Fruit fly (Drosophila melanogaster) S2 (cell line): ENCODE data around the gene Eig71Ea.

ENCODE experiments used
- CG8478 ChIP-seq: fragments of >200 bp; optimal IDR thresholded peaks from 2 replicates; lab custom pipeline; 2018
- CTCF ChIP-seq, 2 experiments: fragments of >200 bp; optimal IDR thresholded peaks; 2 replicates each; lab custom pipeline; 2018

DNA sequence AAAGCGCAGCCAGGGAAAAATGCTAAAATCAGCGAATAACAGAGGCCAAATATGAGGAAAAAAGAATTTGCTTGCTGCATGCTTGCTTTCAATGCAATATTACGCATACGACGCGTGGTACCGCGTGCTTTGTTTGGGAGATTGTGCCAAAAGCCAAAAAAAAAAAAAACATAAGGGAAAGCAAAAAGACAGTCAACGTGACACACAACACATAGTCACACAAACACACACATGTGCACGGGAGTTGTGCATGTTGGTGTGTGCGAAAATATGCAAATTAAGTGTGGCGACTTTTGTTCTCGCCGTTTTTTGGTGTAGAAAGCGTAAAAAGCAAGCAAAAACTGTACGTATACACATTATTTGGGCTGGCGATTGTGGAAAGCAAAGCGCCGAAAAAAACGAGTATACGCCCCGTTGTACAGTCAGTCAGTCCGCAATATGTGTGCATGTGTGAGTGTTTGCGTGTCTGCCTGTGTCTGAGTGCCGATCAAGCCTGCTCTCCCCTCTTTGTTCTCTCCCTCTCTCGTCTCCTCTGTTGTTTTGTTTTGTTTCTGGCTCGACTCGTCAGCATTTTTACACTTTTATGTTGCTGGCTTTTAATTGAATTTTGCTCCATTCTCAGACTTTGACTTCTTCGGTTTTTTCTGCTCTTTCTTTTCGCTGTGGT, 24.4 kb downstream of the Eig71Ea start:
- TF ChIP-seq CG8478 (no peak), CTCF (optimal IDR thresholded peaks at IDR 0.05; lab: Kevin White, UChicago) (no peak)
